Worm (Caenorhabditis elegans): Measurements from ENCODE around the gene C47E8.4.

- TF ChIP-seq elt-1 (tag; optimal IDR thresholded peaks at IDR 0.05; ENCODE audit: borderline replicate concordance, insufficient read depth) (no peak), nhr-76 (tag; optimal IDR thresholded peaks at IDR 0.05) (no peak)
Measured at ce11 chrV:14729343-14729742, 44.1 kb upstream of the C47E8.4 start, which contains the start of gene oig-3.

Measured in whole organism, mixed stage, embryonic.